Fruit fly (Drosophila melanogaster) whole organism, embryonic: Measurements from ENCODE around the gene CG43954.

Experiments used
- CG12299 ChIP-seq: fragments of 200-800 bp; sonication (Bioruptor generic); optimal IDR thresholded peaks from 2 replicates; lab custom pipeline; 2018; ENCODE audit warnings: missing biosample characterization, mild to moderate bottlenecking, missing genetic modification characterization
- CG8944 ChIP-seq: fragments of 200-800 bp; sonication (Bioruptor generic); optimal IDR thresholded peaks from 3 replicates; lab custom pipeline; 2016; ENCODE audit warnings: missing biosample characterization, missing genetic modification characterization
- Usf ChIP-seq: fragments of 200-800 bp; sonication (Bioruptor generic); optimal IDR thresholded peaks from 2 replicates; lab custom pipeline; 2017; ENCODE audit warnings: missing genotype, missing biosample characterization, missing genetic modification characterization
- abd-A ChIP-seq: fragments of 200-800 bp; sonication (Bioruptor generic); optimal IDR thresholded peaks from 3 replicates; lab custom pipeline; 2019; ENCODE audit warnings: missing biosample characterization, mild to moderate bottlenecking, missing genetic modification characterization, moderate library complexity
- cas ChIP-seq: fragments of 200-800 bp; sonication (Bioruptor generic); IDR thresholded peaks from 2 replicates; pipeline ENCODE4 v1.3.6; 2022; ENCODE audit warnings: missing biosample characterization, missing genetic modification characterization
- disco-r ChIP-seq: fragments of 200-800 bp; sonication (Bioruptor generic); optimal IDR thresholded peaks from 2 replicates; lab custom pipeline; 2016; ENCODE audit warnings: missing biosample characterization, missing genetic modification characterization
- her ChIP-seq: fragments of 200-800 bp; sonication (Bioruptor generic); optimal IDR thresholded peaks from 2 replicates; lab custom pipeline; 2016; ENCODE audit warnings: missing biosample characterization, missing genetic modification characterization
- sna ChIP-seq: fragments of 200-800 bp; sonication (Bioruptor generic); IDR thresholded peaks from 2 replicates; pipeline ENCODE4 v1.3.6; 2022; ENCODE audit warnings: missing biosample characterization, missing genetic modification characterization; ENCODE audit not compliant: partially characterized antibody

dm6 chr3L:16702866-16703265 lies 8.6 kb downstream of the CG43954 start:
- no peak for TF ChIP-seq cas (GFP tag; lab: Robert Waterston, UW)
- no peak for TF ChIP-seq her (GFP tag; lab: Kevin White, UChicago)
- TF ChIP-seq disco-r (GFP tag; lab: Kevin White, UChicago): no peak
- no peak for TF ChIP-seq CG8944 (GFP tag; lab: Kevin White, UChicago)
- no peak for TF ChIP-seq Usf (GFP tag; lab: Kevin White, UChicago)
- no peak for TF ChIP-seq CG12299
- peak; percentile 66 for TF ChIP-seq abd-A (tag; lab: Kevin White, UChicago)
- TF ChIP-seq sna (GFP tag; lab: Robert Waterston, UW): no peak
